Fruit fly (Drosophila melanogaster): ENCODE results near the gene Ptp61F.
A peak's percentile ranks its signal among the peaks of the same experiment; 100 is the strongest.

Ptp61F gene

dm6 chr3L:1418821-1419220 lies 56.2 kb downstream of the Ptp61F start (continued):
- TF ChIP-seq cyc (GFP tag; optimal IDR thresholded peaks at IDR 0.05) (no peak), Eip93F (GFP tag; optimal IDR thresholded peaks at IDR 0.05) (no peak), CG11762 (GFP tag; optimal IDR thresholded peaks at IDR 0.05; ENCODE audit: insufficient read depth) (no peak), CG8319 (GFP tag; optimal IDR thresholded peaks at IDR 0.05) (no peak), CG6808 (GFP tag; optimal IDR thresholded peaks at IDR 0.05) (peak; percentile 32), topi (GFP tag; optimal IDR thresholded peaks at IDR 0.05) (no peak), Lpt (GFP tag; optimal IDR thresholded peaks at IDR 0.05) (no peak), lz (GFP tag; optimal IDR thresholded peaks at IDR 0.05) (no peak), Blimp-1 (GFP tag; optimal IDR thresholded peaks at IDR 0.05) (no peak), fkh (GFP tag; optimal IDR thresholded peaks at IDR 0.05) (no peak), CG6854 (GFP tag; optimal IDR thresholded peaks at IDR 0.05) (no peak), CG6276 (GFP tag; optimal IDR thresholded peaks at IDR 0.05) (no peak), Hr38 (GFP tag; optimal IDR thresholded peaks at IDR 0.05) (no peak), fd59A (GFP tag; optimal IDR thresholded peaks at IDR 0.05) (peak; percentile 12), Met (GFP tag; optimal IDR thresholded peaks at IDR 0.05) (peak; percentile 13), CG10631 (GFP tag; optimal IDR thresholded peaks at IDR 0.05) (peak; percentile 20), Sox14 (GFP tag; optimal IDR thresholded peaks at IDR 0.05) (no peak)

dm6 chr3L:1417898-1418297 lies 57.2 kb downstream of the Ptp61F start:
- TF ChIP-seq CG10631 (GFP tag; optimal IDR thresholded peaks at IDR 0.05) (no peak), OdsH (GFP tag; optimal IDR thresholded peaks at IDR 0.05) (no peak), fd59A (GFP tag; optimal IDR thresholded peaks at IDR 0.05) (no peak), CG6163 (GFP tag; IDR thresholded peaks at IDR 0.05) (no peak), CG8632 (GFP tag; optimal IDR thresholded peaks at IDR 0.05) (no peak), dac (GFP tag; optimal IDR thresholded peaks at IDR 0.05) (no peak), Met (GFP tag; optimal IDR thresholded peaks at IDR 0.05) (peak; percentile 13), Smox (GFP tag; optimal IDR thresholded peaks at IDR 0.05) (no peak), CG9139 (GFP tag; optimal IDR thresholded peaks at IDR 0.05) (no peak), CG32006 (GFP tag; optimal IDR thresholded peaks at IDR 0.05) (no peak), ss (GFP tag; optimal IDR thresholded peaks at IDR 0.05) (no peak), CG11902 (GFP tag; optimal IDR thresholded peaks at IDR 0.05) (no peak), fd85E (GFP tag; optimal IDR thresholded peaks at IDR 0.05) (no peak), Eip93F (GFP tag; optimal IDR thresholded peaks at IDR 0.05) (no peak), CG4318 (GFP tag; optimal IDR thresholded peaks at IDR 0.05) (no peak), Eip75B (GFP tag; optimal IDR thresholded peaks at IDR 0.05) (no peak), CG8119 (GFP tag; IDR thresholded peaks at IDR 0.05) (no peak), CG10669 (GFP tag; optimal IDR thresholded peaks at IDR 0.05) (no peak), Hr39 (GFP tag; optimal IDR thresholded peaks at IDR 0.05) (peak; percentile 4), esn (GFP tag; optimal IDR thresholded peaks at IDR 0.05) (no peak), CG7368 (GFP tag; optimal IDR thresholded peaks at IDR 0.05) (no peak), acj6 (GFP tag; optimal IDR thresholded peaks at IDR 0.05) (no peak), Blimp-1 (GFP tag; optimal IDR thresholded peaks at IDR 0.05) (no peak), CG34406 (GFP tag; optimal IDR thresholded peaks at IDR 0.05) (no peak), vri (GFP tag; optimal IDR thresholded peaks at IDR 0.05) (no peak), eg (GFP tag; IDR thresholded peaks at IDR 0.05) (no peak), Eip78C (GFP tag) (peak; percentile 49), Sox102F (GFP tag; optimal IDR thresholded peaks at IDR 0.05) (no peak), net (GFP tag; optimal IDR thresholded peaks at IDR 0.05) (no peak), CG11762 (GFP tag; optimal IDR thresholded peaks at IDR 0.05; ENCODE audit: insufficient read depth) (no peak), Hr4 (GFP tag; optimal IDR thresholded peaks at IDR 0.05) (no peak), achi (GFP tag; optimal IDR thresholded peaks at IDR 0.05) (no peak), svp (GFP tag) (peak; percentile 64), CG1621 (tag; optimal IDR thresholded peaks at IDR 0.05) (no peak), CG3032 (tag; optimal IDR thresholded peaks at IDR 0.05) (no peak)
